Fruit fly (Drosophila melanogaster) whole organism, embryonic: Measurements from ENCODE around the gene mRpL51.
A peak's percentile ranks its signal among the peaks of the same experiment; 100 is the strongest.

Experiments used
- Awh ChIP-seq: fragments of 200-800 bp; sonication (Bioruptor generic); IDR thresholded peaks from 2 replicates; pipeline ENCODE4, ENCODE4 v1.3.6; 2022; ENCODE audit warnings: missing biosample characterization, missing genetic modification characterization
- Blimp-1 ChIP-seq: fragments of 200-800 bp; sonication (Bioruptor generic); optimal IDR thresholded peaks from 3 replicates; lab custom pipeline; 2018; ENCODE audit warnings: missing biosample characterization, missing genetic modification characterization, mild to moderate bottlenecking, moderate library complexity, missing genetic modification reagents
- CG10209 ChIP-seq: fragments of 200-800 bp; sonication (Bioruptor generic); optimal IDR thresholded peaks from 3 replicates; lab custom pipeline; 2017; ENCODE audit warnings: missing biosample characterization, mild to moderate bottlenecking, missing genetic modification characterization, missing genetic modification reagents
- CG12104 ChIP-seq: fragments of 200-800 bp; sonication (Bioruptor generic); optimal IDR thresholded peaks from 3 replicates; lab custom pipeline; 2016; ENCODE audit warnings: missing biosample characterization, missing genetic modification characterization
- CG12299 ChIP-seq: fragments of 200-800 bp; sonication (Bioruptor generic); optimal IDR thresholded peaks from 2 replicates; lab custom pipeline; 2018; ENCODE audit warnings: missing biosample characterization, mild to moderate bottlenecking, missing genetic modification characterization
- CG12769 ChIP-seq: fragments of 200-800 bp; sonication (Bioruptor generic); optimal IDR thresholded peaks from 2 replicates; lab custom pipeline; 2019; ENCODE audit warnings: missing biosample characterization, mild to moderate bottlenecking, missing genetic modification characterization, moderate library complexity
- CG13287 ChIP-seq: fragments of 200-800 bp; sonication (Bioruptor generic); IDR thresholded peaks from 2 replicates; pipeline ENCODE4 v1.3.6; 2022; ENCODE audit warnings: missing biosample characterization, missing genetic modification characterization; ENCODE audit not compliant: partially characterized antibody
- CG15011 ChIP-seq: fragments of 200-800 bp; sonication (Bioruptor generic); optimal IDR thresholded peaks from 3 replicates; lab custom pipeline; 2018; ENCODE audit warnings: missing biosample characterization, mild to moderate bottlenecking, missing genetic modification characterization
- CG17802 ChIP-seq: fragments of 200-800 bp; sonication (Bioruptor generic); optimal IDR thresholded peaks from 2 replicates; lab custom pipeline; 2018; ENCODE audit warnings: missing biosample characterization, mild to moderate bottlenecking, missing genetic modification characterization, moderate library complexity
- CG2678 ChIP-seq: fragments of 200-800 bp; sonication (Bioruptor generic); optimal IDR thresholded peaks from 3 replicates; lab custom pipeline; 2019; ENCODE audit warnings: missing biosample characterization, mild to moderate bottlenecking, missing genetic modification characterization, moderate library complexity
- CG2875 ChIP-seq: fragments of 200-800 bp; sonication (Bioruptor generic); optimal IDR thresholded peaks from 2 replicates; lab custom pipeline; 2017; ENCODE audit warnings: missing biosample characterization, mild to moderate bottlenecking, missing genetic modification characterization, missing genetic modification reagents
- CG31441 ChIP-seq: fragments of 200-800 bp; sonication (Bioruptor generic); IDR thresholded peaks from 2 replicates; pipeline ENCODE4 v1.3.6; 2022; ENCODE audit warnings: missing biosample characterization, missing genetic modification characterization
- CG33557 ChIP-seq: fragments of 200-800 bp; sonication (Bioruptor generic); optimal IDR thresholded peaks from 2 replicates; lab custom pipeline; 2019; ENCODE audit warnings: missing biosample characterization, mild to moderate bottlenecking, missing genetic modification characterization, moderate library complexity
- CG8388 ChIP-seq: fragments of 200-800 bp; sonication (Bioruptor generic); optimal IDR thresholded peaks from 2 replicates; lab custom pipeline; 2019; ENCODE audit warnings: missing biosample characterization, mild to moderate bottlenecking, missing genetic modification characterization, moderate library complexity
- CG8944 ChIP-seq: fragments of 200-800 bp; sonication (Bioruptor generic); optimal IDR thresholded peaks from 3 replicates; lab custom pipeline; 2016; ENCODE audit warnings: missing biosample characterization, missing genetic modification characterization
- Dip3 ChIP-seq: fragments of 200-800 bp; sonication (Bioruptor generic); optimal IDR thresholded peaks from 3 replicates; lab custom pipeline; 2016; ENCODE audit warnings: missing biosample characterization, missing genetic modification characterization
- Fer1 ChIP-seq: fragments of 200-800 bp; sonication (Bioruptor generic); optimal IDR thresholded peaks from 2 replicates; lab custom pipeline; 2017; ENCODE audit warnings: missing biosample characterization, mild to moderate bottlenecking, missing genetic modification characterization
- Fer2 ChIP-seq: fragments of 200-800 bp; sonication (Bioruptor generic); optimal IDR thresholded peaks from 2 replicates; lab custom pipeline; 2018; ENCODE audit warnings: missing biosample characterization, mild to moderate bottlenecking, missing genetic modification characterization, moderate library complexity
- Hey ChIP-seq: fragments of 200-800 bp; sonication (Bioruptor generic); optimal IDR thresholded peaks from 3 replicates; lab custom pipeline; 2018; ENCODE audit warnings: missing biosample characterization, mild to moderate bottlenecking, missing genetic modification characterization
- Jarid2 ChIP-seq: fragments of 200-800 bp; sonication (Bioruptor generic); optimal IDR thresholded peaks from 3 replicates; lab custom pipeline; 2017; ENCODE audit warnings: mild to moderate bottlenecking, missing biosample characterization, missing genetic modification reagents, missing genetic modification characterization
- Med ChIP-seq: fragments of 200-800 bp; sonication (Bioruptor generic); peaks from one replicate; lab custom pipeline; 2016; ENCODE audit warnings: missing biosample characterization, missing genetic modification characterization, mild to moderate bottlenecking, inconsistent platforms, moderate library complexity
- Oli ChIP-seq: fragments of 200-800 bp; sonication (Bioruptor generic); optimal IDR thresholded peaks from 2 replicates; lab custom pipeline; 2018; ENCODE audit warnings: missing biosample characterization, mild to moderate bottlenecking, missing genetic modification characterization, moderate library complexity
- Poxn ChIP-seq: fragments of 200-800 bp; sonication (Bioruptor generic); IDR thresholded peaks from 2 replicates; pipeline ENCODE4 v1.3.6; 2022; ENCODE audit warnings: missing biosample characterization, missing genetic modification characterization
- Sox100B ChIP-seq: fragments of 200-800 bp; sonication (Bioruptor generic); optimal IDR thresholded peaks from 3 replicates; lab custom pipeline; 2018; ENCODE audit warnings: missing biosample characterization, mild to moderate bottlenecking, missing genetic modification characterization
- Sry-β ChIP-seq: fragments of 200-800 bp; sonication (Bioruptor generic); optimal IDR thresholded peaks from 2 replicates; lab custom pipeline; 2018; ENCODE audit warnings: missing biosample characterization, mild to moderate bottlenecking, missing genetic modification characterization, moderate library complexity
- TFAM ChIP-seq: fragments of 200-800 bp; sonication (Bioruptor generic); optimal IDR thresholded peaks from 2 replicates; lab custom pipeline; 2017; ENCODE audit warnings: missing biosample characterization, missing genetic modification characterization, inconsistent platforms
- az2 ChIP-seq: fragments of 200-800 bp; sonication (Bioruptor generic); optimal IDR thresholded peaks from 3 replicates; lab custom pipeline; 2016; ENCODE audit warnings: missing biosample characterization, missing genetic modification characterization
- corto ChIP-seq: fragments of 200-800 bp; sonication (Bioruptor generic); optimal IDR thresholded peaks from 2 replicates; lab custom pipeline; 2016; ENCODE audit warnings: missing biosample characterization, mild to moderate bottlenecking, missing genetic modification characterization, moderate library complexity
- dan ChIP-seq: fragments of 200-800 bp; sonication (Bioruptor generic); IDR thresholded peaks from 2 replicates; pipeline ENCODE4 v1.3.6; 2022; ENCODE audit warnings: missing biosample characterization, missing genetic modification characterization
- fd102C ChIP-seq: fragments of 200-800 bp; sonication (Bioruptor generic); optimal IDR thresholded peaks from 2 replicates; lab custom pipeline; 2018; ENCODE audit warnings: missing biosample characterization, mild to moderate bottlenecking, missing genetic modification characterization, moderate library complexity
- fd96Cb ChIP-seq: fragments of 200-800 bp; sonication (Bioruptor generic); optimal IDR thresholded peaks from 2 replicates; lab custom pipeline; 2018; ENCODE audit warnings: missing biosample characterization, mild to moderate bottlenecking, missing genetic modification characterization, moderate library complexity
- gcm2 ChIP-seq: fragments of 200-800 bp; sonication (Bioruptor generic); optimal IDR thresholded peaks from 2 replicates; lab custom pipeline; 2016; ENCODE audit warnings: missing biosample characterization, missing genetic modification characterization
- kah ChIP-seq: fragments of 200-800 bp; sonication (Bioruptor generic); optimal IDR thresholded peaks from 2 replicates; lab custom pipeline; 2018; ENCODE audit warnings: missing biosample characterization, mild to moderate bottlenecking, missing genetic modification characterization
- lola ChIP-seq, 3 experiments: fragments of >200 bp in 2 of 3; fragments of 200-800 bp in 1 of 3; sonication (Bioruptor generic) in 1 of 3; optimal IDR thresholded peaks; 2 replicates each; lab custom pipeline; 2017 to 2019; ENCODE audit warnings: missing biosample characterization in 3 of 3, missing genetic modification characterization in 3 of 3, mild to moderate bottlenecking in 1 of 3, moderate library complexity in 1 of 3
- mld ChIP-seq: fragments of 200-800 bp; sonication (Bioruptor generic); IDR thresholded peaks from 3 replicates; pipeline ENCODE4 v1.3.6; 2022; ENCODE audit warnings: missing biosample characterization, missing genetic modification characterization; ENCODE audit not compliant: partially characterized antibody
- pan ChIP-seq, 4 experiments: fragments of >200 bp in 3 of 4; fragments of 200-800 bp in 1 of 4; sonication (Bioruptor generic) in 1 of 4; optimal IDR thresholded peaks in 3 of 4; IDR thresholded peaks in 1 of 4; 2 replicates each; pipeline versions ENCODE4 v1.3.6 to Lab custom; 2017 to 2022; ENCODE audit warnings: missing biosample characterization in 2 of 4, missing genetic modification characterization in 2 of 4, mixed read lengths in 1 of 4
- pb ChIP-seq: fragments of 200-800 bp; sonication (Bioruptor generic); optimal IDR thresholded peaks from 3 replicates; lab custom pipeline; 2016; ENCODE audit warnings: missing biosample characterization, missing genetic modification characterization
- phol ChIP-seq: fragments of 200-800 bp; sonication (Bioruptor generic); optimal IDR thresholded peaks from 3 replicates; lab custom pipeline; 2018; ENCODE audit warnings: missing biosample characterization, mild to moderate bottlenecking, missing genetic modification characterization, moderate library complexity
- ranshi ChIP-seq: fragments of 200-800 bp; sonication (Bioruptor generic); IDR thresholded peaks from 2 replicates; pipeline ENCODE4 v1.3.6; 2022; ENCODE audit warnings: missing biosample characterization, missing genetic modification characterization
- sisA ChIP-seq: fragments of 200-800 bp; sonication (Bioruptor generic); IDR thresholded peaks from 2 replicates; pipeline ENCODE4 v1.3.6; 2022; ENCODE audit warnings: missing biosample characterization, missing genetic modification characterization
- sob ChIP-seq: fragments of 200-800 bp; sonication (Bioruptor generic); IDR thresholded peaks from 2 replicates; pipeline ENCODE4 v1.3.6; 2022; ENCODE audit warnings: missing biosample characterization, missing genetic modification characterization
- stc ChIP-seq: fragments of 200-800 bp; sonication (Bioruptor generic); IDR thresholded peaks from 2 replicates; pipeline ENCODE4 v1.3.6; 2022; ENCODE audit warnings: missing biosample characterization, missing genetic modification characterization
- tap ChIP-seq: fragments of 200-800 bp; optimal IDR thresholded peaks from 3 replicates; lab custom pipeline; 2019; ENCODE audit warnings: missing biosample characterization, mild to moderate bottlenecking, missing genetic modification characterization, moderate library complexity
- tin ChIP-seq: fragments of 200-800 bp; sonication (Bioruptor generic); optimal IDR thresholded peaks from 3 replicates; lab custom pipeline; 2016; ENCODE audit warnings: missing biosample characterization, missing genetic modification characterization
- tio ChIP-seq: fragments of 200-800 bp; sonication (Bioruptor generic); optimal IDR thresholded peaks from 2 replicates; lab custom pipeline; 2017; ENCODE audit warnings: missing biosample characterization, missing genetic modification characterization, inconsistent platforms
- trem ChIP-seq: fragments of 200-800 bp; optimal IDR thresholded peaks from 3 replicates; lab custom pipeline; 2019; ENCODE audit warnings: missing biosample characterization, mild to moderate bottlenecking, missing genetic modification characterization, moderate library complexity
- trh ChIP-seq: fragments of 200-800 bp; sonication (Bioruptor generic); optimal IDR thresholded peaks from 2 replicates; lab custom pipeline; 2016; ENCODE audit warnings: missing biosample characterization, missing genetic modification characterization
- usp ChIP-seq: fragments of >200 bp; optimal IDR thresholded peaks from 2 replicates; lab custom pipeline; 2017; ENCODE audit warnings: missing biosample characterization, missing genetic modification characterization
- wdn ChIP-seq: fragments of 200-800 bp; sonication (Bioruptor generic); IDR thresholded peaks from 2 replicates; pipeline ENCODE4 v1.3.6; 2022; ENCODE audit warnings: missing biosample characterization, missing genetic modification characterization
- zen2 ChIP-seq: fragments of 200-800 bp; sonication (Bioruptor generic); IDR thresholded peaks from 3 replicates; pipeline ENCODE4 v1.3.6; 2022; ENCODE audit warnings: missing biosample characterization, missing genetic modification characterization; ENCODE audit not compliant: partially characterized antibody

mRpL51 gene

dm6 chr2L:8471667-8472066, 45.5 kb downstream of the mRpL51 start (continued):
- TF ChIP-seq sisA: peak; percentile 17; the same call in 1 of the 2 replicates
- TF ChIP-seq CG13287 (GFP tag; lab: Robert Waterston, UW): no peak
- no peak for TF ChIP-seq fd102C (GFP tag; lab: Kevin White, UChicago)
- TF ChIP-seq tap: peak; percentile 11
- no peak for TF ChIP-seq Sry-β (GFP tag; lab: Kevin White, UChicago)
- TF ChIP-seq TFAM: no peak
- TF ChIP-seq Med (GFP tag; lab: Kevin White, UChicago): no peak
- TF ChIP-seq tio (GFP tag; lab: Kevin White, UChicago): peak; percentile 14
- TF ChIP-seq Jarid2 (GFP tag; lab: Kevin White, UChicago): no peak
- no peak for TF ChIP-seq trh (GFP tag; lab: Kevin White, UChicago)
- TF ChIP-seq Dip3 (GFP tag; lab: Kevin White, UChicago): no peak
- TF ChIP-seq fd96Cb (tag; lab: Kevin White, UChicago): peak; percentile 58
- peak; percentile 44 for TF ChIP-seq Oli (tag; lab: Kevin White, UChicago)
- no peak for TF ChIP-seq wdn (GFP tag; lab: Robert Waterston, UW)
- no peak for TF ChIP-seq dan (GFP tag; lab: Robert Waterston, UW)
- no peak for TF ChIP-seq pan (optimal IDR thresholded peaks at IDR 0.05; lab: Kevin White, UChicago)
- TF ChIP-seq pan (GFP tag; optimal IDR thresholded peaks at IDR 0.05 in 1 of 2, IDR thresholded peaks at IDR 0.05 in 1 of 2): peak in 1 of 2 experiments; percentile 34
- TF ChIP-seq Fer2: no peak
- TF ChIP-seq CG2875 (GFP tag; lab: Kevin White, UChicago): no peak
- no peak for TF ChIP-seq mld (GFP tag; lab: Robert Waterston, UW)
- TF ChIP-seq Sox100B: peak; percentile 42
- TF ChIP-seq CG31441 (GFP tag; lab: Robert Waterston, UW): peak; percentile 45; the same call in 1 of the 2 replicates
- no peak for TF ChIP-seq zen2 (GFP tag; lab: Robert Waterston, UW)
- TF ChIP-seq CG2678 (tag; lab: Kevin White, UChicago): peak; percentile 42
- no peak for TF ChIP-seq Fer1
- TF ChIP-seq tin (GFP tag; lab: Kevin White, UChicago): no peak
- TF ChIP-seq sob (GFP tag; lab: Robert Waterston, UW): no peak
- TF ChIP-seq kah (GFP tag; lab: Kevin White, UChicago): no peak
- no peak for TF ChIP-seq pb (GFP tag; lab: Kevin White, UChicago)
- no peak for TF ChIP-seq ranshi (GFP tag; lab: Robert Waterston, UW)
- peak; percentile 49 for TF ChIP-seq trem (tag; lab: Kevin White, UChicago)
- TF ChIP-seq CG8388 (GFP tag; lab: Kevin White, UChicago): peak; percentile 49
- peak; percentile 56 for TF ChIP-seq Blimp-1 (GFP tag; lab: Kevin White, UChicago)
- no peak for TF ChIP-seq CG17802
- no peak for TF ChIP-seq Poxn (GFP tag; lab: Robert Waterston, UW)
- TF ChIP-seq lola (GFP tag; optimal IDR thresholded peaks at IDR 0.05; lab: Kevin White, UChicago): peak in 1 of 3 experiments; percentile 74
- no peak for TF ChIP-seq CG12769
- peak; percentile 71 for TF ChIP-seq phol (tag; lab: Kevin White, UChicago)
- no peak for TF ChIP-seq gcm2
- no peak for TF ChIP-seq Hey (tag; lab: Kevin White, UChicago)
- 0 out of 2 replicates have a peak, but pooled peaks have one; percentile 15 for TF ChIP-seq Awh
- no peak for TF ChIP-seq CG15011 (GFP tag; lab: Kevin White, UChicago)
- TF ChIP-seq stc (GFP tag; lab: Robert Waterston, UW): no peak
- TF ChIP-seq CG12104 (GFP tag; lab: Kevin White, UChicago): no peak
- peak; percentile 43 for TF ChIP-seq CG33557 (GFP tag; lab: Kevin White, UChicago)
- peak; percentile 14 for TF ChIP-seq az2 (GFP tag; lab: Kevin White, UChicago)
- TF ChIP-seq CG8944 (GFP tag; lab: Kevin White, UChicago): no peak
- no peak for TF ChIP-seq corto
- TF ChIP-seq CG10209: peak; percentile 19
- TF ChIP-seq usp (GFP tag; lab: Kevin White, UChicago): no peak
- TF ChIP-seq CG12299 (tag; lab: Kevin White, UChicago): no peak
